Fruit fly (Drosophila melanogaster) whole organism: Measurements from ENCODE around the gene CG46448.
A peak's percentile ranks its signal among the peaks of the same experiment; 100 is the strongest.

Source experiments
- CG8478 ChIP-seq: fragments of >200 bp; optimal IDR thresholded peaks from 2 replicates; lab custom pipeline; 2018; ENCODE audit warnings: inconsistent platforms
- Dll ChIP-seq: fragments of >200 bp; optimal IDR thresholded peaks from 2 replicates; lab custom pipeline; 2017
- EcR ChIP-seq, 2 experiments: fragments of >200 bp; optimal IDR thresholded peaks; 2 replicates each; lab custom pipeline; 2017; ENCODE audit warnings: missing biosample characterization in 2 of 2, missing genetic modification characterization in 2 of 2, missing genetic modification reagents in 2 of 2
- pan ChIP-seq: fragments of >200 bp; optimal IDR thresholded peaks from 2 replicates; lab custom pipeline; 2017
- psq ChIP-seq: fragments of >200 bp; optimal IDR thresholded peaks from 2 replicates; lab custom pipeline; 2017
- usp ChIP-seq: fragments of >200 bp; optimal IDR thresholded peaks from 2 replicates; lab custom pipeline; 2017; ENCODE audit warnings: missing biosample characterization, missing genetic modification characterization, mixed read lengths

Gene CG46448

dm6 chr2L:2391321-2391720 is at the start of gene CG46448:
Gene CG46448 (plus strand): TSS chr2L:2391660.
- no peak for TF ChIP-seq CG8478 (lab: Kevin White, UChicago)

- TF ChIP-seq CG8478 (lab: Kevin White, UChicago), result no peak
- TF ChIP-seq pan (lab: Kevin White, UChicago), result no peak
- no peak for TF ChIP-seq psq (lab: Kevin White, UChicago)
- no peak for TF ChIP-seq usp (GFP tag; lab: Kevin White, UChicago)
- TF ChIP-seq EcR (GFP tag; optimal IDR thresholded peaks at IDR 0.05; lab: Kevin White, UChicago), result no peak
- no peak for TF ChIP-seq Dll
These were observed 43.0 kb upstream of the CG46448 start for dm6 chr2L:2348479-2348878.

- TF ChIP-seq psq (lab: Kevin White, UChicago) (no peak), Dll (no peak), pan (lab: Kevin White, UChicago) (no peak), EcR (GFP tag; optimal IDR thresholded peaks at IDR 0.05; lab: Kevin White, UChicago) (no peak)
These were observed 34.2 kb upstream of the CG46448 start, which contains the start of gene CG9967 for dm6 chr2L:2357228-2357656. Gene CG9967 (minus strand): TSS chr2L:2357356.

dm6 chr2L:2361893-2362807 is 29.3 kb upstream of the CG46448 start:
- TF ChIP-seq CG8478 (lab: Kevin White, UChicago), result no peak
- no peak for TF ChIP-seq usp (GFP tag; lab: Kevin White, UChicago)
- TF ChIP-seq Dll, result no peak
- no peak for TF ChIP-seq psq (lab: Kevin White, UChicago)
- TF ChIP-seq EcR (GFP tag; optimal IDR thresholded peaks at IDR 0.05; lab: Kevin White, UChicago), result no peak
- no peak for TF ChIP-seq pan (lab: Kevin White, UChicago)

dm6 chr2L:2362808-2363394 is 28.6 kb upstream of the CG46448 start:
- TF ChIP-seq CG8478 (lab: Kevin White, UChicago) (no peak), EcR (GFP tag; optimal IDR thresholded peaks at IDR 0.05; lab: Kevin White, UChicago) (no peak)

dm6 chr2L:2363626-2364147 is 27.8 kb upstream of the CG46448 start:
- TF ChIP-seq usp (GFP tag; lab: Kevin White, UChicago), result no peak
- TF ChIP-seq Dll, result no peak
- TF ChIP-seq pan (lab: Kevin White, UChicago), result no peak
- TF ChIP-seq psq (lab: Kevin White, UChicago), result no peak
- no peak for TF ChIP-seq EcR (GFP tag; optimal IDR thresholded peaks at IDR 0.05; lab: Kevin White, UChicago)
- TF ChIP-seq CG8478 (lab: Kevin White, UChicago), result no peak

- TF ChIP-seq Dll, result no peak
- peak; percentile 87 for TF ChIP-seq CG8478 (lab: Kevin White, UChicago)
These were observed 27.2 kb upstream of the CG46448 start for dm6 chr2L:2364200-2364754.

dm6 chr2L:2365077-2365651 is 26.3 kb upstream of the CG46448 start, which contains the start of the genes Rab5 and Axud1:
Gene Rab5 (minus strand): TSS chr2L:2365273.
Gene Axud1 (plus strand): TSS chr2L:2365345.
- TF ChIP-seq psq (lab: Kevin White, UChicago) (no peak), usp (GFP tag; lab: Kevin White, UChicago) (no peak), EcR (GFP tag; optimal IDR thresholded peaks at IDR 0.05; lab: Kevin White, UChicago) (no peak), Dll (no peak), CG8478 (lab: Kevin White, UChicago) (no peak), pan (lab: Kevin White, UChicago) (no peak)

dm6 chr2L:2365655-2366214 is 25.7 kb upstream of the CG46448 start:
- TF ChIP-seq pan (lab: Kevin White, UChicago), result no peak
- no peak for TF ChIP-seq CG8478 (lab: Kevin White, UChicago)
- no peak for TF ChIP-seq psq (lab: Kevin White, UChicago)
- TF ChIP-seq Dll, result no peak
- no peak for TF ChIP-seq usp (GFP tag; lab: Kevin White, UChicago)
- no peak for TF ChIP-seq EcR (GFP tag; optimal IDR thresholded peaks at IDR 0.05; lab: Kevin White, UChicago)

- TF ChIP-seq Dll (no peak), psq (lab: Kevin White, UChicago) (no peak), pan (lab: Kevin White, UChicago) (no peak), usp (GFP tag; lab: Kevin White, UChicago) (no peak), EcR (GFP tag; optimal IDR thresholded peaks at IDR 0.05; lab: Kevin White, UChicago) (no peak), CG8478 (lab: Kevin White, UChicago) (no peak)
These were observed 21.1 kb upstream of the CG46448 start for dm6 chr2L:2370352-2370751.

dm6 chr2L:2371406-2372111 is 19.9 kb upstream of the CG46448 start, which contains the start of gene CG3597:
Gene CG3597 (minus strand): TSS chr2L:2371524.
- TF ChIP-seq EcR (GFP tag; optimal IDR thresholded peaks at IDR 0.05; lab: Kevin White, UChicago) (no peak), pan (lab: Kevin White, UChicago) (no peak), Dll (no peak), CG8478 (lab: Kevin White, UChicago) (no peak), usp (GFP tag; lab: Kevin White, UChicago) (no peak), psq (lab: Kevin White, UChicago) (no peak)
